Worm (Caenorhabditis elegans) whole organism, L1 larva: ENCODE measurements around the gene gsp-2.

Source experiments
- ceh-82 ChIP-seq, 3 experiments: fragments of 150-350 bp in 1 of 3; sonication (generic microtip) in 2 of 3; optimal IDR thresholded peaks; 2 replicates each; lab custom pipeline; 2014 to 2017; ENCODE audit warnings: missing biosample characterization in 3 of 3, missing genetic modification characterization in 3 of 3
- dpl-1 ChIP-seq, 3 experiments: fragments of 150-350 bp in 2 of 3; sonication (generic microtip) in 1 of 3; optimal IDR thresholded peaks; 2 replicates each; lab custom pipeline; 2014 to 2017; ENCODE audit warnings: missing biosample characterization in 3 of 3, missing genetic modification characterization in 3 of 3, missing genetic modification reagents in 3 of 3
- elt-2 ChIP-seq: sonication (generic microtip); optimal IDR thresholded peaks from 2 replicates; lab custom pipeline; 2016; ENCODE audit warnings: missing genetic modification characterization, mild to moderate bottlenecking, inconsistent platforms, missing compliant biosample characterization, missing genetic modification reagents
- elt-3 ChIP-seq, 6 experiments: fragments of 150-350 bp in 1 of 6; sonication (generic microtip); optimal IDR thresholded peaks; 2 replicates each; lab custom pipeline; 2017 to 2018; ENCODE audit warnings: missing biosample characterization in 6 of 6, missing genetic modification characterization in 6 of 6, inconsistent platforms in 1 of 6
- mab-9 ChIP-seq: fragments of 200-800 bp; sonication (Bioruptor generic); IDR thresholded peaks from 2 replicates; pipeline ENCODE4 v1.3.6; 2022; ENCODE audit warnings: missing genetic modification reagents, missing genetic modification characterization, missing compliant biosample characterization
- pag-3 ChIP-seq: sonication (generic microtip); optimal IDR thresholded peaks from 2 replicates; lab custom pipeline; 2017; ENCODE audit warnings: missing genetic modification characterization, mild to moderate bottlenecking, missing compliant biosample characterization, antibody characterized with exemption, borderline replicate concordance; ENCODE audit not compliant: insufficient read depth
- unc-62 ChIP-seq: fragments of 150-350 bp; optimal IDR thresholded peaks from 2 replicates; lab custom pipeline; 2014; ENCODE audit warnings: missing biosample characterization, missing genetic modification reagents, missing genetic modification characterization

- TF ChIP-seq elt-3 (tag; optimal IDR thresholded peaks at IDR 0.05; lab: Kevin White, UChicago): no peak
- TF ChIP-seq ceh-82 (tag; optimal IDR thresholded peaks at IDR 0.05; lab: Kevin White, UChicago): no peak
- TF ChIP-seq mab-9 (GFP tag; lab: Robert Waterston, UW): no peak
- TF ChIP-seq pag-3 (tag; lab: Kevin White, UChicago): no peak
- TF ChIP-seq dpl-1 (GFP tag; optimal IDR thresholded peaks at IDR 0.05; lab: Kevin White, UChicago): no peak
- TF ChIP-seq unc-62: no peak
- no peak for TF ChIP-seq elt-2 (tag; lab: Kevin White, UChicago)
These were observed 12.7 kb downstream of the gsp-2 start, which contains the start of gene gos-28 for ce11 chrIII:7349075-7349474.
